Fruit fly (Drosophila melanogaster) Kc167 (cell line): ENCODE measurements around the gene lectin-21Ca.

Source experiments
- Myc ChIP-seq: fragments of >200 bp; optimal IDR thresholded peaks from 2 replicates; lab custom pipeline; 2017; ENCODE audit warnings: missing external identifiers
- Sin3A ChIP-seq: fragments of >200 bp; optimal IDR thresholded peaks from 2 replicates; lab custom pipeline; 2018; ENCODE audit warnings: missing external identifiers

dm6 chr2L:670771-671170 lies 46.4 kb downstream of the lectin-21Ca start:
- TF ChIP-seq Myc (lab: Kevin White, UChicago) (no peak), Sin3A (lab: Kevin White, UChicago) (no peak)
